Worm (Caenorhabditis elegans) whole organism, L1 larva: Measurements from ENCODE around the gene C04A11.1.

Source experiments
- C04F5.9 ChIP-seq: sonication (generic microtip); optimal IDR thresholded peaks from 2 replicates; lab custom pipeline; 2016; ENCODE audit warnings: missing genetic modification characterization, missing compliant biosample characterization
- C34B4.2 ChIP-seq: sonication (generic microtip); optimal IDR thresholded peaks from 2 replicates; lab custom pipeline; 2017; ENCODE audit warnings: mild to moderate bottlenecking, missing genetic modification characterization, missing compliant biosample characterization
- F16B12.6 ChIP-seq: fragments of 150-350 bp; optimal IDR thresholded peaks from 2 replicates; lab custom pipeline; 2014; ENCODE audit warnings: missing biosample characterization, missing genetic modification characterization
- Y116A8C.19 ChIP-seq: sonication (generic microtip); optimal IDR thresholded peaks from 2 replicates; lab custom pipeline; 2016; ENCODE audit warnings: missing compliant biosample characterization, missing genetic modification characterization, borderline replicate concordance
- aha-1 ChIP-seq: fragments of 150-350 bp; optimal IDR thresholded peaks from 2 replicates; lab custom pipeline; 2014; ENCODE audit warnings: missing biosample characterization, missing genetic modification characterization
- ama-1 ChIP-seq: fragments of 150-350 bp; optimal IDR thresholded peaks from 2 replicates; lab custom pipeline; 2014
- ceh-82 ChIP-seq, 3 experiments: fragments of 150-350 bp in 1 of 3; sonication (generic microtip) in 2 of 3; optimal IDR thresholded peaks; 2 replicates each; lab custom pipeline; 2014 to 2017; ENCODE audit warnings: missing biosample characterization in 3 of 3, missing genetic modification characterization in 3 of 3
- ceh-88 ChIP-seq: fragments of 200-800 bp; sonication (Bioruptor generic); IDR thresholded peaks from 2 replicates; pipeline ENCODE4 v1.3.6; 2022; ENCODE audit warnings: missing genetic modification characterization, missing compliant biosample characterization
- dpl-1 ChIP-seq, 3 experiments: fragments of 150-350 bp in 2 of 3; sonication (generic microtip) in 1 of 3; optimal IDR thresholded peaks; 2 replicates each; lab custom pipeline; 2014 to 2017; ENCODE audit warnings: missing biosample characterization in 3 of 3, missing genetic modification characterization in 3 of 3, missing genetic modification reagents in 3 of 3
- dsc-1 ChIP-seq: sonication (generic microtip); optimal IDR thresholded peaks from 2 replicates; lab custom pipeline; 2016; ENCODE audit warnings: mild to moderate bottlenecking, missing genetic modification characterization, missing compliant biosample characterization
- efl-1 ChIP-seq, 4 experiments: fragments of 150-350 bp; optimal IDR thresholded peaks in 3 of 4; peaks in 1 of 4; 1 replicate in 1 of 4; 2 replicates in 3 of 4; lab custom pipeline; 2014; ENCODE audit warnings: missing biosample characterization in 2 of 4, missing genetic modification characterization in 2 of 4, missing genetic modification reagents in 2 of 4
- elt-3 ChIP-seq, 6 experiments: fragments of 150-350 bp in 1 of 6; sonication (generic microtip); optimal IDR thresholded peaks; 2 replicates each; lab custom pipeline; 2017 to 2018; ENCODE audit warnings: missing biosample characterization in 6 of 6, missing genetic modification characterization in 6 of 6, inconsistent platforms in 1 of 6
- ets-5 ChIP-seq: fragments of 200-800 bp; sonication (Bioruptor generic); IDR thresholded peaks from 2 replicates; pipeline ENCODE4 v1.3.6; 2022; ENCODE audit warnings: missing genetic modification characterization, missing compliant biosample characterization
- fkh-4 ChIP-seq: sonication (generic microtip); optimal IDR thresholded peaks from 2 replicates; lab custom pipeline; 2016; ENCODE audit warnings: missing compliant biosample characterization, missing genetic modification characterization, borderline replicate concordance
- fkh-8 ChIP-seq: sonication (generic microtip); optimal IDR thresholded peaks from 2 replicates; lab custom pipeline; 2016; ENCODE audit warnings: mild to moderate bottlenecking, missing genetic modification characterization, missing compliant biosample characterization
- fos-1 ChIP-seq: fragments of 150-350 bp; optimal IDR thresholded peaks from 2 replicates; lab custom pipeline; 2014; ENCODE audit warnings: missing biosample characterization, missing genetic modification characterization
- grh-1 ChIP-seq: fragments of 200-800 bp; sonication (Bioruptor generic); IDR thresholded peaks from 2 replicates; pipeline ENCODE4 v1.3.6; 2022; ENCODE audit warnings: missing genetic modification reagents, missing genetic modification characterization, missing compliant biosample characterization
- irx-1 ChIP-seq: sonication (generic microtip); optimal IDR thresholded peaks from 2 replicates; lab custom pipeline; 2016; ENCODE audit warnings: missing genetic modification characterization, missing compliant biosample characterization
- isw-1 ChIP-seq: fragments of 200-800 bp; sonication (Bioruptor generic); IDR thresholded peaks from 2 replicates; pipeline ENCODE4 v1.3.6; 2022; ENCODE audit warnings: missing genetic modification characterization, missing compliant biosample characterization
- lin-13 ChIP-seq: fragments of 150-350 bp; optimal IDR thresholded peaks from 2 replicates; lab custom pipeline; 2014; ENCODE audit warnings: missing biosample characterization, missing genetic modification reagents, missing genetic modification characterization
- lin-14 ChIP-seq: fragments of 200-800 bp; sonication (Bioruptor generic); optimal IDR thresholded peaks from 2 replicates; lab custom pipeline; 2018; ENCODE audit warnings: mild to moderate bottlenecking, missing genetic modification characterization, moderate library complexity, missing compliant biosample characterization
- lin-15B ChIP-seq: fragments of 150-350 bp; sonication (generic microtip); optimal IDR thresholded peaks from 3 replicates; lab custom pipeline; 2014; ENCODE audit warnings: missing biosample characterization, missing genetic modification characterization
- lin-39 ChIP-seq: fragments of 150-350 bp; optimal IDR thresholded peaks from 2 replicates; lab custom pipeline; 2014; ENCODE audit warnings: missing biosample characterization, missing genetic modification reagents, missing genetic modification characterization
- lsy-2 ChIP-seq, 2 experiments: fragments of 150-350 bp; optimal IDR thresholded peaks; 2 replicates each; lab custom pipeline; 2014; ENCODE audit warnings: missing biosample characterization in 2 of 2, missing genetic modification characterization in 2 of 2
- mab-9 ChIP-seq: fragments of 200-800 bp; sonication (Bioruptor generic); IDR thresholded peaks from 2 replicates; pipeline ENCODE4 v1.3.6; 2022; ENCODE audit warnings: missing genetic modification reagents, missing genetic modification characterization, missing compliant biosample characterization
- mdl-1 ChIP-seq, 2 experiments: fragments of 150-350 bp; optimal IDR thresholded peaks; 2 replicates each; lab custom pipeline; 2014 to 2017; ENCODE audit warnings: missing biosample characterization in 2 of 2, missing genetic modification characterization in 2 of 2, inconsistent platforms in 1 of 2
- nhr-11 ChIP-seq: fragments of 150-350 bp; optimal IDR thresholded peaks from 2 replicates; lab custom pipeline; 2014; ENCODE audit warnings: missing biosample characterization, missing genetic modification characterization
- nhr-19 ChIP-seq: fragments of 200-800 bp; sonication (Bioruptor generic); conservative IDR thresholded peaks from 2 replicates; pipeline ENCODE4 v1.3.6; 2022; ENCODE audit warnings: missing genetic modification characterization, missing compliant biosample characterization
- nhr-20 ChIP-seq: sonication (generic microtip); optimal IDR thresholded peaks from 2 replicates; lab custom pipeline; 2016; ENCODE audit warnings: mild to moderate bottlenecking, missing genetic modification characterization, missing compliant biosample characterization
- nhr-28 ChIP-seq: fragments of 150-350 bp; optimal IDR thresholded peaks from 2 replicates; lab custom pipeline; 2014; ENCODE audit warnings: missing biosample characterization, missing genetic modification characterization
- nhr-47 ChIP-seq: sonication (generic microtip); optimal IDR thresholded peaks from 2 replicates; lab custom pipeline; 2016; ENCODE audit warnings: mild to moderate bottlenecking, missing genetic modification characterization, moderate library complexity, missing compliant biosample characterization
- nhr-76 ChIP-seq: sonication (generic microtip); optimal IDR thresholded peaks from 2 replicates; lab custom pipeline; 2017; ENCODE audit warnings: missing biosample characterization, missing genetic modification characterization
- nhr-90 ChIP-seq: sonication (generic microtip); optimal IDR thresholded peaks from 2 replicates; lab custom pipeline; 2016; ENCODE audit warnings: mild to moderate bottlenecking, missing genetic modification characterization, missing compliant biosample characterization; ENCODE audit not compliant: poor library complexity
- pag-3 ChIP-seq: sonication (generic microtip); optimal IDR thresholded peaks from 2 replicates; lab custom pipeline; 2017; ENCODE audit warnings: missing genetic modification characterization, mild to moderate bottlenecking, missing compliant biosample characterization, antibody characterized with exemption, borderline replicate concordance; ENCODE audit not compliant: insufficient read depth
- pax-3 ChIP-seq: fragments of 200-800 bp; sonication (Bioruptor generic); optimal IDR thresholded peaks from 2 replicates; lab custom pipeline; 2018; ENCODE audit warnings: mild to moderate bottlenecking, missing genetic modification characterization, moderate library complexity, missing compliant biosample characterization
- pqm-1 ChIP-seq: sonication (generic microtip); optimal IDR thresholded peaks from 3 replicates; lab custom pipeline; 2017; ENCODE audit warnings: missing biosample characterization, missing genetic modification characterization
- rnt-1 ChIP-seq: sonication (generic microtip); optimal IDR thresholded peaks from 2 replicates; lab custom pipeline; 2016; ENCODE audit warnings: mild to moderate bottlenecking, missing genetic modification characterization, moderate library complexity, missing compliant biosample characterization
- skn-1 ChIP-seq: fragments of 150-350 bp; optimal IDR thresholded peaks from 2 replicates; lab custom pipeline; 2014; ENCODE audit warnings: missing biosample characterization, missing genetic modification characterization
- snpc-4 ChIP-seq: fragments of 150-350 bp; optimal IDR thresholded peaks from 2 replicates; lab custom pipeline; 2014; ENCODE audit warnings: missing biosample characterization, missing genetic modification characterization
- snu-23 ChIP-seq: sonication (generic microtip); optimal IDR thresholded peaks from 2 replicates; lab custom pipeline; 2016; ENCODE audit warnings: missing genetic modification characterization, missing compliant biosample characterization
- sup-37 ChIP-seq: fragments of 200-800 bp; sonication (Bioruptor generic); optimal IDR thresholded peaks from 2 replicates; lab custom pipeline; 2018; ENCODE audit warnings: mild to moderate bottlenecking, missing genetic modification characterization, missing compliant biosample characterization
- swsn-7 ChIP-seq: sonication (generic microtip); optimal IDR thresholded peaks from 2 replicates; lab custom pipeline; 2016; ENCODE audit warnings: missing genetic modification characterization, missing compliant biosample characterization
- tbx-2 ChIP-seq: sonication (generic microtip); optimal IDR thresholded peaks from 2 replicates; lab custom pipeline; 2016; ENCODE audit warnings: missing genetic modification characterization, missing compliant biosample characterization
- unc-130 ChIP-seq: fragments of 150-350 bp; optimal IDR thresholded peaks from 2 replicates; lab custom pipeline; 2017; ENCODE audit warnings: missing biosample characterization, missing genetic modification characterization, inconsistent platforms
- unc-86 ChIP-seq: sonication (generic microtip); optimal IDR thresholded peaks from 2 replicates; lab custom pipeline; 2016; ENCODE audit warnings: missing genetic modification characterization, missing compliant biosample characterization
- unc-98 ChIP-seq: fragments of 200-800 bp; sonication (Bioruptor generic); IDR thresholded peaks from 2 replicates; pipeline ENCODE4 v1.3.6; 2022; ENCODE audit warnings: missing genetic modification characterization, missing compliant biosample characterization
- vab-15 ChIP-seq: sonication (generic microtip); optimal IDR thresholded peaks from 2 replicates; lab custom pipeline; 2017; ENCODE audit warnings: missing genotype, mild to moderate bottlenecking, missing genetic modification characterization, missing compliant biosample characterization
- xbp-1 ChIP-seq: sonication (generic microtip); optimal IDR thresholded peaks from 2 replicates; lab custom pipeline; 2016; ENCODE audit warnings: missing genetic modification characterization, missing compliant biosample characterization
- zag-1 ChIP-seq: fragments of 150-350 bp; optimal IDR thresholded peaks from 2 replicates; lab custom pipeline; 2014; ENCODE audit warnings: missing biosample characterization, missing genetic modification characterization
- zip-4 ChIP-seq: fragments of 200-800 bp; sonication (Bioruptor generic); optimal IDR thresholded peaks from 2 replicates; lab custom pipeline; 2018; ENCODE audit warnings: mild to moderate bottlenecking, missing genetic modification characterization, moderate library complexity, missing compliant biosample characterization
- ztf-11 ChIP-seq, 2 experiments: sonication (generic microtip); optimal IDR thresholded peaks; 2 replicates each; lab custom pipeline; 2016 to 2017; ENCODE audit warnings: missing genetic modification characterization in 2 of 2, missing biosample characterization in 1 of 2, missing compliant biosample characterization in 1 of 2

The C04A11.1 gene

DNA sequence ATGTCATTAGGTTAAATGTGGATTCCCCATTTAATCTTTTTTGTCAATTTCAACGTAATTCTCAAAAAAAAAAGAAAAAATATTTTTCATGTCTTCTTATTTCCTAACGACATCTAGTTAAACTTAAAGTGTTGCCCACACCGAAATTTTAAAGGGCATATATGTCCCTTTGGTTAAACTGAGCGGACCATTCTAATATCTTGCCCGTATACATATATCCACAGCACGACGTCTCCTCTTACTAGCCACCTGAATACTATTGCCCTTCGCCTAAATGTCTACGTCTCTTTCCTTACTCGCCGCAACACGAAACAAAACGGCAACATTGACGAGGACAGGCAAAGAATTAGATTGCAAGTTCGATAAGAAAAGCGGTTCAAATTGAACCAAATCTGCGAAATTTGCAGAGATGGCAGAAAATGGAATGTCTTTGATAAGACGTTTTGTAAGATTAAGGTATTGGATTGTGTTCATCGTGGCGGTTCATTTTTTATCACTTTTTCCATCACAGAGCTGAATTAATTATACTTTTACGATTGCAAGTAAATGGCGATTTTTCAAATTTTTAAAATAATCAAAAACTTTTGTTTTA, 40.4 kb downstream of the C04A11.1 start (continued):
- TF ChIP-seq lin-13 (GFP tag; lab: Kevin White, UChicago) (peak; percentile 98), C04F5.9 (tag; lab: Kevin White, UChicago) (peak; percentile 95), sup-37 (GFP tag; lab: Kevin White, UChicago) (peak; percentile 95), lin-39 (tag; lab: Kevin White, UChicago) (peak; percentile 100), fkh-8 (tag; lab: Kevin White, UChicago) (peak; percentile 98), nhr-19 (GFP tag; lab: Robert Waterston, UW) (peak; percentile 99), ceh-88 (peak; percentile 98), lin-15B (peak; percentile 51), ets-5 (GFP tag; lab: Robert Waterston, UW) (peak; percentile 95; the same call in 1 of the 2 replicates), mab-9 (GFP tag; lab: Robert Waterston, UW) (peak; percentile 99), ztf-11 (tag; optimal IDR thresholded peaks at IDR 0.05; lab: Kevin White, UChicago) (peak; percentile 93 to 97), ceh-82 (tag; optimal IDR thresholded peaks at IDR 0.05; lab: Kevin White, UChicago) (peak; percentile 98 to 100 (median 99)), lin-14 (GFP tag; lab: Kevin White, UChicago) (peak; percentile 98), pqm-1 (tag; lab: Kevin White, UChicago) (peak; percentile 36), isw-1 (GFP tag; lab: Robert Waterston, UW) (peak; percentile 92), zag-1 (tag; lab: Kevin White, UChicago) (peak; percentile 95), snpc-4 (tag; lab: Kevin White, UChicago) (peak; percentile 95), unc-98 (GFP tag; lab: Robert Waterston, UW) (peak; percentile 94), nhr-20 (peak; percentile 99), irx-1 (tag; lab: Kevin White, UChicago) (peak; percentile 100), pax-3 (tag; lab: Kevin White, UChicago) (peak; percentile 96), xbp-1 (peak; percentile 98), nhr-90 (peak; percentile 100), pag-3 (tag; lab: Kevin White, UChicago) (no peak), C34B4.2 (peak; percentile 64), elt-3 (tag; optimal IDR thresholded peaks at IDR 0.05; lab: Kevin White, UChicago) (peak; percentile 44 to 99 (median 86)), efl-1 (optimal IDR thresholded peaks at IDR 0.05; lab: Kevin White, UChicago) (peak; percentile 88 to 94), efl-1 (GFP tag; optimal IDR thresholded peaks at IDR 0.05 in 1 of 2; lab: Kevin White, UChicago) (peak; percentile 47 to 98), rnt-1 (peak; percentile 100), lsy-2 (tag; optimal IDR thresholded peaks at IDR 0.05; lab: Kevin White, UChicago) (peak; percentile 95), Y116A8C.19 (tag; lab: Kevin White, UChicago) (no peak), F16B12.6 (tag; lab: Kevin White, UChicago) (peak; percentile 25), mdl-1 (tag; optimal IDR thresholded peaks at IDR 0.05; lab: Kevin White, UChicago) (peak; percentile 21 to 96), snu-23 (peak; percentile 100), unc-86 (tag; lab: Kevin White, UChicago) (peak; percentile 98), ama-1 (peak; percentile 49), vab-15 (tag; lab: Kevin White, UChicago) (peak; percentile 73), fos-1 (tag; lab: Kevin White, UChicago) (peak; percentile 100), aha-1 (tag; lab: Kevin White, UChicago) (peak; percentile 96), dsc-1 (tag; lab: Kevin White, UChicago) (peak; percentile 100), fkh-4 (tag; lab: Kevin White, UChicago) (peak; percentile 97), zip-4 (peak; percentile 96), nhr-47 (tag; lab: Kevin White, UChicago) (peak; percentile 100), nhr-11 (tag; lab: Kevin White, UChicago) (peak; percentile 99), nhr-28 (tag; lab: Kevin White, UChicago) (peak; percentile 58), unc-130 (tag; lab: Kevin White, UChicago) (peak; percentile 99), nhr-76 (tag; lab: Kevin White, UChicago) (peak; percentile 99), dpl-1 (GFP tag; optimal IDR thresholded peaks at IDR 0.05; lab: Kevin White, UChicago) (peak; percentile 63 to 72 (median 69)), skn-1 (tag; lab: Kevin White, UChicago) (peak; percentile 98), tbx-2 (tag; lab: Kevin White, UChicago) (peak; percentile 99), swsn-7 (tag; lab: Kevin White, UChicago) (peak; percentile 99), grh-1 (GFP tag; lab: Robert Waterston, UW) (peak; percentile 97)
